Fruit fly (Drosophila melanogaster): ENCODE data around the gene Atac1.

The Atac1 gene

DNA sequence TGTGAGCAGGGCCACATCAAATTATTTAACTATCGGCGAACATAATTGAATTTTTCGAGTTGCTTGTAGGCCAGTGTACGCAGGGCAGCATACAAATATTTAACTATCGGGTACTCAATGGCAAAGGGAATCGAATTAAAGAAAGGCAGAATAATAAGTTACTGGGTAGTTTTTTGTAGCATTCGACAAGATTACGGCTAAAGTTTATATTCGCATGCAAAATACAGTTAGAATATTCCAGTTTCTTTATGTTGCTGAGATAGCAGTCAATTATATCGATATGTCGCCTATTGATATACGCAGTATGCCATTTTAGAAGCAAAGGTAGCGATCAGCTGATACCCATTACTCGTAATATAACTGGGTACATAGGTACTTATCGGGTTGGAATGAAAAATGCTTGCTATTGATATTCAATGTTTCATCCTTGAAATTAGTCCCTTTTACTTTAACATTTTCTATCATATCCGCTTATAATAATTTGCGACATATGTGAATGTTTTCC is 7.9 kb upstream of the Atac1 start (continued):
- TF ChIP-seq CG9817 (tag; optimal IDR thresholded peaks at IDR 0.05) = no peak
- no peak for TF ChIP-seq CG4404 (GFP tag; IDR thresholded peaks at IDR 0.05)
- peak; percentile 52 for TF ChIP-seq Hmr (GFP tag; optimal IDR thresholded peaks at IDR 0.05)
- peak; percentile 5 for TF ChIP-seq fd96Cb (tag; optimal IDR thresholded peaks at IDR 0.05)
- TF ChIP-seq CG18011 (GFP tag; optimal IDR thresholded peaks at IDR 0.05) = peak; percentile 28
- peak; percentile 24 for TF ChIP-seq BtbVII (GFP tag; optimal IDR thresholded peaks at IDR 0.05)
- no peak for TF ChIP-seq dmrt99B (tag; optimal IDR thresholded peaks at IDR 0.05)
- peak; percentile 61 for TF ChIP-seq CG7839 (tag; optimal IDR thresholded peaks at IDR 0.05)
- TF ChIP-seq CG16813 (GFP tag; IDR thresholded peaks at IDR 0.05; ENCODE audit: partially characterized antibody) = peak; percentile 5
- peak; percentile 8 for TF ChIP-seq CG7556 (GFP tag; optimal IDR thresholded peaks at IDR 0.05)
- peak; percentile 55 for TF ChIP-seq ato (GFP tag; IDR thresholded peaks at IDR 0.05; ENCODE audit: partially characterized antibody)
- peak; percentile 22; the same call in 1 of the 2 replicates for TF ChIP-seq CG11085 (GFP tag; IDR thresholded peaks at IDR 0.05)
- peak; percentile 50 for TF ChIP-seq CG12391 (tag; optimal IDR thresholded peaks at IDR 0.05)
- TF ChIP-seq lilli (GFP tag; optimal IDR thresholded peaks at IDR 0.05) = peak; percentile 70
- TF ChIP-seq az2 (GFP tag; optimal IDR thresholded peaks at IDR 0.05) = peak; percentile 40
- peak; percentile 33 to 62 for TF ChIP-seq Pdp1 (GFP tag; optimal IDR thresholded peaks at IDR 0.05)
- TF ChIP-seq CG7357 (GFP tag; IDR thresholded peaks at IDR 0.05) = no peak
- no peak for TF ChIP-seq insv (GFP tag; optimal IDR thresholded peaks at IDR 0.05)
- TF ChIP-seq pzg (GFP tag; optimal IDR thresholded peaks at IDR 0.05) = peak; percentile 46
- TF ChIP-seq Oli (tag; optimal IDR thresholded peaks at IDR 0.05) = peak; percentile 27
- peak; percentile 18 for TF ChIP-seq CG3281 (GFP tag; optimal IDR thresholded peaks at IDR 0.05)
- peak; percentile 68 for TF ChIP-seq Sry-δ (GFP tag; optimal IDR thresholded peaks at IDR 0.05)
- peak; percentile 75 for TF ChIP-seq CG2120 (GFP tag; optimal IDR thresholded peaks at IDR 0.05)
- TF ChIP-seq CG8765 (GFP tag; IDR thresholded peaks at IDR 0.05) = no peak
- TF ChIP-seq en (GFP tag; optimal IDR thresholded peaks at IDR 0.05) = peak; percentile 55
- no peak for TF ChIP-seq zf30C (GFP tag; optimal IDR thresholded peaks at IDR 0.05)
- peak; percentile 79 for TF ChIP-seq CG2129 (GFP tag; IDR thresholded peaks at IDR 0.05; ENCODE audit: partially characterized antibody)
- no peak for TF ChIP-seq Kr (GFP tag; optimal IDR thresholded peaks at IDR 0.05)
- TF ChIP-seq CG16863 (GFP tag; optimal IDR thresholded peaks at IDR 0.05) = peak; percentile 39
- TF ChIP-seq nerfin-2 (GFP tag; IDR thresholded peaks at IDR 0.05; ENCODE audit: partially characterized antibody) = peak; percentile 66; the same call in 1 of the 2 replicates
- no peak; the same call in 3 of the 4 replicates for TF ChIP-seq chinmo (GFP tag; IDR thresholded peaks at IDR 0.05; ENCODE audit: partially characterized antibody)
- TF ChIP-seq CG17359 (tag; optimal IDR thresholded peaks at IDR 0.05) = peak; percentile 26
- no peak for TF ChIP-seq klu (GFP tag; IDR thresholded peaks at IDR 0.05)
- peak in 1 of 3 experiments; percentile 41 for TF ChIP-seq lola (GFP tag; optimal IDR thresholded peaks at IDR 0.05)
- TF ChIP-seq Gug (GFP tag; IDR thresholded peaks at IDR 0.05) = peak; percentile 67
- TF ChIP-seq Bteb2 (GFP tag; optimal IDR thresholded peaks at IDR 0.05) = peak; percentile 42
- no peak for TF ChIP-seq Dip3 (GFP tag; optimal IDR thresholded peaks at IDR 0.05)
- peak; percentile 54 for TF ChIP-seq ERR (GFP tag; optimal IDR thresholded peaks at IDR 0.05)
- TF ChIP-seq CG10959 (GFP tag; IDR thresholded peaks at IDR 0.05) = no peak
- TF ChIP-seq h (optimal IDR thresholded peaks at IDR 0.05) = no peak
- TF ChIP-seq pita (GFP tag; optimal IDR thresholded peaks at IDR 0.05) = no peak
- TF ChIP-seq CG7372 (GFP tag; IDR thresholded peaks at IDR 0.05) = no peak
- TF ChIP-seq CG9727 (GFP tag; optimal IDR thresholded peaks at IDR 0.05) = peak; percentile 46
- peak; percentile 53 for TF ChIP-seq CG11398 (GFP tag; optimal IDR thresholded peaks at IDR 0.05)
- no peak for TF ChIP-seq nerfin-1 (tag; optimal IDR thresholded peaks at IDR 0.05)
- no peak for TF ChIP-seq Tbp (GFP tag; optimal IDR thresholded peaks at IDR 0.05)
- TF ChIP-seq shn (GFP tag; optimal IDR thresholded peaks at IDR 0.05) = peak; percentile 38
- peak in 1 of 2 experiments; percentile 34 for TF ChIP-seq crp (GFP tag; optimal IDR thresholded peaks at IDR 0.05)
- TF ChIP-seq CG11247 (GFP tag; IDR thresholded peaks at IDR 0.05) = no peak
- no peak for TF ChIP-seq CG12942 (GFP tag; optimal IDR thresholded peaks at IDR 0.05)
